Worm (Caenorhabditis elegans): ENCODE results near the gene F36F12.2.

Gene F36F12.2

ce11 chrV:2067985-2068499 lies 27.1 kb downstream of the F36F12.2 start, which contains the start of gene lbp-9 (continued):
- no peak for TF ChIP-seq him-1 (tag; optimal IDR thresholded peaks at IDR 0.05)
- TF ChIP-seq ceh-100 (GFP tag; IDR thresholded peaks at IDR 0.05): no peak
- no peak for TF ChIP-seq ekl-4 (GFP tag; IDR thresholded peaks at IDR 0.05)
- no peak for TF ChIP-seq Y53F4B.3 (GFP tag; IDR thresholded peaks at IDR 0.05)
- peak; percentile 77 for TF ChIP-seq hsf-1 (GFP tag; IDR thresholded peaks at IDR 0.05)
- no peak for TF ChIP-seq D2030.7 (GFP tag; IDR thresholded peaks at IDR 0.05)
- no peak for TF ChIP-seq snpc-1.3 (tag; optimal IDR thresholded peaks at IDR 0.05; ENCODE audit: insufficient read depth)
- TF ChIP-seq nfyb-1 (GFP tag; IDR thresholded peaks at IDR 0.05): 0 out of 2 replicates have a peak, but pooled peaks have one; percentile 46
- TF ChIP-seq lin-35 (GFP tag; optimal IDR thresholded peaks at IDR 0.05): no peak
- TF ChIP-seq unc-130 (GFP tag; optimal IDR thresholded peaks at IDR 0.05): no peak
- TF ChIP-seq somi-1 (GFP tag; optimal IDR thresholded peaks at IDR 0.05): no peak
- no peak for TF ChIP-seq hlh-26 (GFP tag; conservative IDR thresholded peaks at IDR 0.05)
- no peak for TF ChIP-seq dpl-1 (GFP tag; optimal IDR thresholded peaks at IDR 0.05)
- peak; percentile 19; the same call in 1 of the 2 replicates for TF ChIP-seq mcd-1 (GFP tag; IDR thresholded peaks at IDR 0.05)
- TF ChIP-seq lin-40 (tag; optimal IDR thresholded peaks at IDR 0.05): peak; percentile 2
- no peak for TF ChIP-seq F49E8.2 (tag; optimal IDR thresholded peaks at IDR 0.05; ENCODE audit: insufficient read depth)
- TF ChIP-seq hlh-12 (tag; optimal IDR thresholded peaks at IDR 0.05): no peak
- peak; percentile 80 for TF ChIP-seq ceh-40 (GFP tag; IDR thresholded peaks at IDR 0.05)
- peak; percentile 34 for TF ChIP-seq ama-1 (optimal IDR thresholded peaks at IDR 0.05)
- no peak for TF ChIP-seq ama-1 (GFP tag; optimal IDR thresholded peaks at IDR 0.05)
- TF ChIP-seq hrde-1 (tag; optimal IDR thresholded peaks at IDR 0.05; ENCODE audit: borderline replicate concordance): no peak
- TF ChIP-seq attf-6 (GFP tag; IDR thresholded peaks at IDR 0.05): no peak
- TF ChIP-seq rcor-1 (GFP tag; IDR thresholded peaks at IDR 0.05): no peak
- TF ChIP-seq madf-8 (GFP tag; conservative IDR thresholded peaks at IDR 0.05): no peak
- peak; percentile 51 for TF ChIP-seq lin-54 (GFP tag; optimal IDR thresholded peaks at IDR 0.05)
- TF ChIP-seq K12H6.12 (tag; optimal IDR thresholded peaks at IDR 0.05): peak; percentile 61
- TF ChIP-seq tbp1 (GFP tag; optimal IDR thresholded peaks at IDR 0.05): peak; percentile 40
- TF ChIP-seq madf-3 (GFP tag; IDR thresholded peaks at IDR 0.05): no peak
- no peak for TF ChIP-seq rec-8 (tag; optimal IDR thresholded peaks at IDR 0.05)
- TF ChIP-seq tbx-9 (tag; optimal IDR thresholded peaks at IDR 0.05; ENCODE audit: borderline replicate concordance): no peak
- TF ChIP-seq repo-1 (tag; optimal IDR thresholded peaks at IDR 0.05): no peak
- no peak for TF ChIP-seq lir-1 (GFP tag; conservative IDR thresholded peaks at IDR 0.05)
- TF ChIP-seq zim-3 (tag; optimal IDR thresholded peaks at IDR 0.05): peak; percentile 33
- peak; percentile 94 for TF ChIP-seq zfh-2 (GFP tag; conservative IDR thresholded peaks at IDR 0.05)
- no peak for TF ChIP-seq ceh-91 (GFP tag; IDR thresholded peaks at IDR 0.05)
- no peak for TF ChIP-seq T26A5.8 (tag; optimal IDR thresholded peaks at IDR 0.05)
- no peak for TF ChIP-seq snpc-3.4 (tag; optimal IDR thresholded peaks at IDR 0.05)
- TF ChIP-seq B0336.3 (GFP tag; IDR thresholded peaks at IDR 0.05): peak; percentile 38; the same call in 1 of the 2 replicates
- TF ChIP-seq fkh-3 (tag; optimal IDR thresholded peaks at IDR 0.05): no peak
- TF ChIP-seq egl-44 (GFP tag; IDR thresholded peaks at IDR 0.05): peak; percentile 43; the same call in 1 of the 2 replicates
- TF ChIP-seq chd-7 (tag; optimal IDR thresholded peaks at IDR 0.05): peak; percentile 36
- TF ChIP-seq nfya-1 (tag; optimal IDR thresholded peaks at IDR 0.05; ENCODE audit: borderline replicate concordance, insufficient read depth): no peak
- peak; percentile 34 for TF ChIP-seq madf-10 (tag; optimal IDR thresholded peaks at IDR 0.05)
- no peak for TF ChIP-seq F22D6.2 (tag; optimal IDR thresholded peaks at IDR 0.05)
- no peak for TF ChIP-seq rpc-1 (optimal IDR thresholded peaks at IDR 0.05)
- no peak for TF ChIP-seq rpc-1 (tag; optimal IDR thresholded peaks at IDR 0.05)
- no peak for TF ChIP-seq egl-18 (GFP tag; IDR thresholded peaks at IDR 0.05)
- no peak for TF ChIP-seq aptf-3 (GFP tag; IDR thresholded peaks at IDR 0.05)
- TF ChIP-seq Y79H2A.3 (GFP tag; conservative IDR thresholded peaks at IDR 0.05): peak; percentile 71; the same call in 1 of the 2 replicates
